Worm (Caenorhabditis elegans): ENCODE data around the gene col-170.
A peak's percentile ranks its signal among the peaks of the same experiment; 100 is the strongest.

The col-170 gene

ce11 chrX:6296402-6296844, 35.1 kb upstream of the col-170 start (continued):
- peak; percentile 82 for TF ChIP-seq ztf-11 (tag; optimal IDR thresholded peaks at IDR 0.05)
- peak; percentile 89 for TF ChIP-seq nhr-237 (tag; optimal IDR thresholded peaks at IDR 0.05)
- TF ChIP-seq jun-1 (tag; optimal IDR thresholded peaks at IDR 0.05): peak; percentile 100
- peak; percentile 97 for TF ChIP-seq unc-62 (GFP tag; optimal IDR thresholded peaks at IDR 0.05)

ce11 chrX:6299641-6300240, 31.8 kb upstream of the col-170 start, which contains the start of gene cest-16:
Gene cest-16, plus strand, starts transcription at chrX:6299942.
- TF ChIP-seq hmg-11 (tag; optimal IDR thresholded peaks at IDR 0.05) (no peak), lin-39 (tag; optimal IDR thresholded peaks at IDR 0.05) (no peak), nhr-12 (tag; optimal IDR thresholded peaks at IDR 0.05) (no peak), ceh-28 (tag; optimal IDR thresholded peaks at IDR 0.05) (no peak), skn-1 (tag; optimal IDR thresholded peaks at IDR 0.05) (no peak), ZK546.5 (tag; optimal IDR thresholded peaks at IDR 0.05) (no peak), R02D3.7 (tag; optimal IDR thresholded peaks at IDR 0.05) (no peak), elt-2 (tag; optimal IDR thresholded peaks at IDR 0.05) (no peak), tbx-2 (tag; optimal IDR thresholded peaks at IDR 0.05) (no peak), nhr-237 (tag; optimal IDR thresholded peaks at IDR 0.05) (no peak), ceh-16 (tag; optimal IDR thresholded peaks at IDR 0.05) (no peak), egl-5 (tag; optimal IDR thresholded peaks at IDR 0.05) (no peak)

ce11 chrX:6311391-6311790, 20.1 kb upstream of the col-170 start, which contains the start of gene npr-38:
Gene npr-38, plus strand, starts transcription at chrX:6311691.
- TF ChIP-seq ceh-82 (tag; optimal IDR thresholded peaks at IDR 0.05) (no peak), R02D3.7 (tag; optimal IDR thresholded peaks at IDR 0.05) (no peak), ZK546.5 (tag; optimal IDR thresholded peaks at IDR 0.05) (no peak), ztf-4 (tag; optimal IDR thresholded peaks at IDR 0.05) (no peak), elt-3 (tag; optimal IDR thresholded peaks at IDR 0.05) (no peak), nhr-77 (tag; optimal IDR thresholded peaks at IDR 0.05) (no peak), hmg-11 (tag; optimal IDR thresholded peaks at IDR 0.05) (no peak), fkh-10 (GFP tag; optimal IDR thresholded peaks at IDR 0.05) (no peak), nhr-76 (tag; optimal IDR thresholded peaks at IDR 0.05) (no peak), snpc-4 (tag; optimal IDR thresholded peaks at IDR 0.05) (no peak), elt-1 (tag; optimal IDR thresholded peaks at IDR 0.05) (no peak), nhr-12 (tag; optimal IDR thresholded peaks at IDR 0.05) (no peak), skn-1 (tag; optimal IDR thresholded peaks at IDR 0.05) (no peak), lin-15B (tag; optimal IDR thresholded peaks at IDR 0.05) (no peak), ztf-11 (tag; optimal IDR thresholded peaks at IDR 0.05) (no peak), nhr-25 (tag; optimal IDR thresholded peaks at IDR 0.05) (no peak), egl-5 (tag; optimal IDR thresholded peaks at IDR 0.05) (no peak), zag-1 (tag; optimal IDR thresholded peaks at IDR 0.05) (no peak), ceh-9 (tag; optimal IDR thresholded peaks at IDR 0.05) (no peak), nhr-67 (tag; optimal IDR thresholded peaks at IDR 0.05) (no peak)

DNA sequence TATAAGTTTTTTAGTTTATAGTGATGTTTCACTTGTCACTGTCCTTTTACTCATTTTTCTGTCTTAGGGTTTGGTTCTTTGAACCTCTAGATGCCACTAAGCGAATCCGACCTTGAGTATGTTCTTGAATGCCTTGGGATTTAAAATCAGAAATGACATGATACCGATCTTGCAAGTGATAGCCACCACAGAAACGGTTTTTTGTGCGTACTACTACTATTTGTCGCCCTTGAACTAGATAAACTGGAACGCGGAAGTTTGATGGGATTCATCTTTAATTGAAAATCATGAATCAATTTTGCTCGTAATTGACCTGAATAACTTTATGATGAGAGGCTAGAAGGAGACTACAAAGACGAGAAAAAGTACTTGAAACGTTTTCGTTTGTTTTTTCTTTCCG, 12.7 kb upstream of the col-170 start:
- peak in 1 of 3 experiments; percentile 24 for TF ChIP-seq elt-3 (tag; optimal IDR thresholded peaks at IDR 0.05)
- TF ChIP-seq ceh-28 (tag; optimal IDR thresholded peaks at IDR 0.05): peak; percentile 12
- peak; percentile 83 for TF ChIP-seq nhr-25 (tag; optimal IDR thresholded peaks at IDR 0.05)
- no peak for TF ChIP-seq eor-1 (tag; optimal IDR thresholded peaks at IDR 0.05)
- peak; percentile 76 for TF ChIP-seq nhr-23 (tag; optimal IDR thresholded peaks at IDR 0.05)
- TF ChIP-seq ceh-82 (tag; optimal IDR thresholded peaks at IDR 0.05): no peak

- TF ChIP-seq ceh-82 (tag; optimal IDR thresholded peaks at IDR 0.05) (no peak), nhr-11 (tag; optimal IDR thresholded peaks at IDR 0.05) (no peak), skn-1 (tag; optimal IDR thresholded peaks at IDR 0.05) (no peak), sea-2 (GFP tag; optimal IDR thresholded peaks at IDR 0.05) (no peak), fos-1 (tag; optimal IDR thresholded peaks at IDR 0.05) (no peak), unc-39 (tag; optimal IDR thresholded peaks at IDR 0.05) (no peak), fkh-10 (GFP tag; optimal IDR thresholded peaks at IDR 0.05) (no peak), eor-1 (tag; optimal IDR thresholded peaks at IDR 0.05) (no peak), mml-1 (tag; optimal IDR thresholded peaks at IDR 0.05) (no peak), elt-2 (tag; optimal IDR thresholded peaks at IDR 0.05) (no peak)
Measured at ce11 chrX:6319546-6319945, 12.0 kb upstream of the col-170 start, which contains the start of gene chtb-3. Gene chtb-3, minus strand, starts transcription at chrX:6319646.
